Fruit fly (Drosophila melanogaster) whole organism, embryonic: Measurements from ENCODE around the gene mbm.
A peak's percentile ranks its signal among the peaks of the same experiment; 100 is the strongest.

Experiments
- CG11456 ChIP-seq: fragments of 200-800 bp; sonication (Bioruptor generic); IDR thresholded peaks from 3 replicates; pipeline ENCODE4 v1.3.6; 2022; ENCODE audit warnings: missing biosample characterization, missing genetic modification characterization
- CG11695 ChIP-seq: fragments of 200-800 bp; sonication (Bioruptor generic); IDR thresholded peaks from 3 replicates; pipeline ENCODE4 v1.3.6; 2022; ENCODE audit warnings: missing biosample characterization, missing genetic modification characterization
- CG11696 ChIP-seq: fragments of 200-800 bp; sonication (Bioruptor generic); IDR thresholded peaks from 2 replicates; pipeline ENCODE4 v1.3.6; 2022; ENCODE audit warnings: missing biosample characterization, missing genetic modification characterization
- CG12299 ChIP-seq: fragments of 200-800 bp; sonication (Bioruptor generic); optimal IDR thresholded peaks from 2 replicates; lab custom pipeline; 2018; ENCODE audit warnings: missing biosample characterization, mild to moderate bottlenecking, missing genetic modification characterization
- CG12659 ChIP-seq: fragments of 200-800 bp; sonication (Bioruptor generic); optimal IDR thresholded peaks from 3 replicates; lab custom pipeline; 2017; ENCODE audit warnings: mild to moderate bottlenecking, missing biosample characterization, missing genetic modification reagents, missing genetic modification characterization
- CG13775 ChIP-seq: fragments of 200-800 bp; sonication (Bioruptor generic); optimal IDR thresholded peaks from 3 replicates; lab custom pipeline; 2017; ENCODE audit warnings: missing biosample characterization, mild to moderate bottlenecking, missing genetic modification characterization
- CG15514 ChIP-seq: fragments of 200-800 bp; sonication (Bioruptor generic); optimal IDR thresholded peaks from 3 replicates; lab custom pipeline; 2017; ENCODE audit warnings: missing biosample characterization, missing genetic modification characterization, mild to moderate bottlenecking, moderate library complexity, missing genetic modification reagents
- CG16815 ChIP-seq: fragments of 200-800 bp; sonication (Bioruptor generic); optimal IDR thresholded peaks from 3 replicates; lab custom pipeline; 2017; ENCODE audit warnings: missing biosample characterization, mild to moderate bottlenecking, missing genetic modification characterization
- CG17186 ChIP-seq: fragments of 200-800 bp; sonication (Bioruptor generic); optimal IDR thresholded peaks from 3 replicates; lab custom pipeline; 2017; ENCODE audit warnings: missing biosample characterization, missing genetic modification reagents, missing genetic modification characterization
- CG17829 ChIP-seq: fragments of 200-800 bp; optimal IDR thresholded peaks from 2 replicates; lab custom pipeline; 2019; ENCODE audit warnings: missing biosample characterization, mild to moderate bottlenecking, missing genetic modification characterization, moderate library complexity
- CG1832 ChIP-seq: fragments of 200-800 bp; sonication (Bioruptor generic); optimal IDR thresholded peaks from 2 replicates; lab custom pipeline; 2017; ENCODE audit warnings: missing biosample characterization, mild to moderate bottlenecking, missing genetic modification characterization, inconsistent platforms
- CG2889 ChIP-seq: fragments of 200-800 bp; sonication (Bioruptor generic); IDR thresholded peaks from 3 replicates; pipeline ENCODE4 v1.3.6; 2022; ENCODE audit warnings: missing biosample characterization, missing genetic modification characterization
- CG30020 ChIP-seq: fragments of 200-800 bp; optimal IDR thresholded peaks from 2 replicates; lab custom pipeline; 2019; ENCODE audit warnings: missing biosample characterization, mild to moderate bottlenecking, missing genetic modification characterization, moderate library complexity
- CG3838 ChIP-seq: fragments of 200-800 bp; sonication (Bioruptor generic); optimal IDR thresholded peaks from 3 replicates; lab custom pipeline; 2016; ENCODE audit warnings: missing biosample characterization, missing genetic modification characterization
- CG3995 ChIP-seq: fragments of 200-800 bp; sonication (Bioruptor generic); optimal IDR thresholded peaks from 3 replicates; lab custom pipeline; 2016; ENCODE audit warnings: missing biosample characterization, missing genetic modification characterization
- CG5245 ChIP-seq: fragments of 200-800 bp; sonication (Bioruptor generic); optimal IDR thresholded peaks from 3 replicates; lab custom pipeline; 2016; ENCODE audit warnings: missing biosample characterization, missing genetic modification characterization
- CG6175 ChIP-seq: fragments of 200-800 bp; sonication (Bioruptor generic); IDR thresholded peaks from 3 replicates; pipeline ENCODE4 v1.3.6; 2022; ENCODE audit warnings: missing biosample characterization, missing genetic modification characterization
- CG6689 ChIP-seq: fragments of 200-800 bp; sonication (Bioruptor generic); IDR thresholded peaks from 2 replicates; pipeline ENCODE4 v1.3.6; 2022; ENCODE audit warnings: missing biosample characterization, missing genetic modification characterization
- CG9437 ChIP-seq: fragments of 200-800 bp; sonication (Bioruptor generic); optimal IDR thresholded peaks from 2 replicates; lab custom pipeline; 2018; ENCODE audit warnings: missing biosample characterization, mild to moderate bottlenecking, missing genetic modification characterization
- Dbx ChIP-seq: fragments of 200-800 bp; sonication (Bioruptor generic); IDR thresholded peaks from 3 replicates; pipeline ENCODE4 v1.3.6; 2022; ENCODE audit warnings: missing biosample characterization, missing genetic modification characterization
- Doc2 ChIP-seq: fragments of 200-800 bp; sonication (Bioruptor generic); IDR thresholded peaks from 2 replicates; pipeline ENCODE4 v1.3.6; 2022; ENCODE audit warnings: missing biosample characterization, missing genetic modification characterization
- HLH54F ChIP-seq: fragments of 200-800 bp; sonication (Bioruptor generic); optimal IDR thresholded peaks from 3 replicates; lab custom pipeline; 2016; ENCODE audit warnings: missing biosample characterization, missing genetic modification characterization
- HmgZ ChIP-seq: fragments of 200-800 bp; sonication (Bioruptor generic); optimal IDR thresholded peaks from 2 replicates; lab custom pipeline; 2018; ENCODE audit warnings: missing biosample characterization, mild to moderate bottlenecking, missing genetic modification characterization
- Hmx ChIP-seq: fragments of 200-800 bp; sonication (Bioruptor generic); optimal IDR thresholded peaks from 2 replicates; lab custom pipeline; 2016; ENCODE audit warnings: missing biosample characterization, missing genetic modification characterization
- Jarid2 ChIP-seq: fragments of 200-800 bp; sonication (Bioruptor generic); optimal IDR thresholded peaks from 3 replicates; lab custom pipeline; 2017; ENCODE audit warnings: mild to moderate bottlenecking, missing biosample characterization, missing genetic modification reagents, missing genetic modification characterization
- MESR4 ChIP-seq: fragments of 200-800 bp; sonication (Bioruptor generic); optimal IDR thresholded peaks from 2 replicates; lab custom pipeline; 2018; ENCODE audit warnings: missing biosample characterization, mild to moderate bottlenecking, missing genetic modification characterization, moderate library complexity
- Meics ChIP-seq: fragments of 200-800 bp; sonication (Bioruptor generic); optimal IDR thresholded peaks from 2 replicates; lab custom pipeline; 2017; ENCODE audit warnings: missing biosample characterization, mild to moderate bottlenecking, missing genetic modification characterization
- Ravus ChIP-seq: fragments of 200-800 bp; sonication (Bioruptor generic); IDR thresholded peaks from 2 replicates; pipeline ENCODE4 v1.3.6; 2022; ENCODE audit warnings: missing biosample characterization, missing genetic modification characterization
- Scr ChIP-seq: fragments of 200-800 bp; sonication (Bioruptor generic); IDR thresholded peaks from 2 replicates; pipeline ENCODE4 v1.3.6; 2022; ENCODE audit warnings: missing biosample characterization, missing genetic modification characterization; ENCODE audit not compliant: partially characterized antibody
- Stat92E ChIP-seq, 3 experiments: fragments of >200 bp in 2 of 3; fragments of 200-800 bp in 1 of 3; sonication (Bioruptor generic) in 1 of 3; optimal IDR thresholded peaks; 2 replicates each; lab custom pipeline; 2017 to 2019; ENCODE audit warnings: missing biosample characterization in 3 of 3, missing genetic modification characterization in 3 of 3, mild to moderate bottlenecking in 1 of 3, moderate library complexity in 1 of 3
- Trl ChIP-seq, 3 experiments: fragments of >200 bp in 2 of 3; fragments of 200-800 bp in 1 of 3; sonication (Bioruptor generic) in 1 of 3; optimal IDR thresholded peaks; 2 replicates in 1 of 3; 3 replicates in 2 of 3; lab custom pipeline; 2016 to 2017; ENCODE audit warnings: missing biosample characterization in 1 of 3, missing genetic modification characterization in 1 of 3
- Vsx1 ChIP-seq: fragments of 200-800 bp; sonication (Bioruptor generic); optimal IDR thresholded peaks from 2 replicates; lab custom pipeline; 2017; ENCODE audit warnings: missing biosample characterization, mild to moderate bottlenecking, missing genetic modification characterization, missing genetic modification reagents
- ara ChIP-seq: fragments of 200-800 bp; sonication (Bioruptor generic); IDR thresholded peaks from 2 replicates; pipeline ENCODE4 v1.3.6; 2022; ENCODE audit warnings: missing biosample characterization, missing genetic modification characterization
- bigmax ChIP-seq: fragments of 200-800 bp; sonication (Bioruptor generic); optimal IDR thresholded peaks from 2 replicates; lab custom pipeline; 2018; ENCODE audit warnings: missing biosample characterization, mild to moderate bottlenecking, missing genetic modification characterization
- bowl ChIP-seq: fragments of 200-800 bp; sonication (Bioruptor generic); IDR thresholded peaks from 2 replicates; pipeline ENCODE4 v1.3.6; 2022; ENCODE audit warnings: missing biosample characterization, missing genetic modification characterization
- cwo ChIP-seq: fragments of 200-800 bp; sonication (Bioruptor generic); optimal IDR thresholded peaks from 3 replicates; lab custom pipeline; 2017; ENCODE audit warnings: missing biosample characterization, missing genetic modification characterization, mild to moderate bottlenecking, moderate library complexity, missing genetic modification reagents
- gcm2 ChIP-seq: fragments of 200-800 bp; sonication (Bioruptor generic); optimal IDR thresholded peaks from 2 replicates; lab custom pipeline; 2016; ENCODE audit warnings: missing biosample characterization, missing genetic modification characterization
- gsb-n ChIP-seq: fragments of 200-800 bp; sonication (Bioruptor generic); optimal IDR thresholded peaks from 3 replicates; lab custom pipeline; 2018; ENCODE audit warnings: missing biosample characterization, mild to moderate bottlenecking, missing genetic modification characterization
- hbn ChIP-seq: fragments of 200-800 bp; sonication (Bioruptor generic); IDR thresholded peaks from 2 replicates; pipeline ENCODE4 v1.3.6; 2022; ENCODE audit warnings: missing biosample characterization, missing genetic modification characterization; ENCODE audit not compliant: partially characterized antibody
- jumu ChIP-seq: fragments of 200-800 bp; sonication (Bioruptor generic); optimal IDR thresholded peaks from 3 replicates; lab custom pipeline; 2016; ENCODE audit warnings: missing biosample characterization, missing genetic modification characterization
- kay ChIP-seq: fragments of 200-800 bp; sonication (Bioruptor generic); optimal IDR thresholded peaks from 2 replicates; lab custom pipeline; 2016; ENCODE audit warnings: missing biosample characterization, missing genetic modification characterization
- maf-S ChIP-seq: fragments of 200-800 bp; sonication (Bioruptor generic); optimal IDR thresholded peaks from 2 replicates; lab custom pipeline; 2016; ENCODE audit warnings: missing biosample characterization, missing genetic modification characterization
- oc ChIP-seq: fragments of 200-800 bp; sonication (Bioruptor generic); optimal IDR thresholded peaks from 2 replicates; lab custom pipeline; 2018; ENCODE audit warnings: missing biosample characterization, mild to moderate bottlenecking, missing genetic modification characterization, moderate library complexity
- pb ChIP-seq: fragments of 200-800 bp; sonication (Bioruptor generic); optimal IDR thresholded peaks from 3 replicates; lab custom pipeline; 2016; ENCODE audit warnings: missing biosample characterization, missing genetic modification characterization
- phol ChIP-seq: fragments of 200-800 bp; sonication (Bioruptor generic); optimal IDR thresholded peaks from 3 replicates; lab custom pipeline; 2018; ENCODE audit warnings: missing biosample characterization, mild to moderate bottlenecking, missing genetic modification characterization, moderate library complexity
- pum ChIP-seq: fragments of 200-800 bp; sonication (Bioruptor generic); optimal IDR thresholded peaks from 2 replicates; lab custom pipeline; 2016; ENCODE audit warnings: missing biosample characterization, missing genetic modification characterization
- ro ChIP-seq: fragments of 200-800 bp; sonication (Bioruptor generic); IDR thresholded peaks from 2 replicates; pipeline ENCODE4 v1.3.6; 2022; ENCODE audit warnings: missing biosample characterization, missing genetic modification characterization
- sd ChIP-seq: fragments of 200-800 bp; sonication (Bioruptor generic); optimal IDR thresholded peaks from 3 replicates; lab custom pipeline; 2018; ENCODE audit warnings: missing biosample characterization, mild to moderate bottlenecking, missing genetic modification characterization, moderate library complexity
- sim ChIP-seq: fragments of 200-800 bp; sonication (Bioruptor generic); IDR thresholded peaks from 2 replicates; pipeline ENCODE4 v1.3.6; 2022; ENCODE audit warnings: missing biosample characterization, missing genetic modification characterization
- slp2 ChIP-seq: fragments of 200-800 bp; sonication (Bioruptor generic); optimal IDR thresholded peaks from 2 replicates; lab custom pipeline; 2016; ENCODE audit warnings: missing biosample characterization, missing genetic modification characterization

The mbm gene

dm6 chr2L:286421-286820 lies 12.9 kb upstream of the mbm start (continued):
- TF ChIP-seq oc (tag; lab: Kevin White, UChicago) (peak; percentile 27), jumu (GFP tag; lab: Kevin White, UChicago) (peak; percentile 51), Trl (optimal IDR thresholded peaks at IDR 0.05; lab: Kevin White, UChicago) (no peak), Trl (GFP tag; optimal IDR thresholded peaks at IDR 0.05; lab: Kevin White, UChicago) (peak; percentile 72), gsb-n (tag; lab: Kevin White, UChicago) (no peak), Meics (GFP tag; lab: Kevin White, UChicago) (peak; percentile 81), slp2 (GFP tag; lab: Kevin White, UChicago) (peak; percentile 4), CG15514 (GFP tag; lab: Kevin White, UChicago) (peak; percentile 79), MESR4 (GFP tag; lab: Kevin White, UChicago) (peak; percentile 22), gcm2 (GFP tag; lab: Kevin White, UChicago) (peak; percentile 53), CG12299 (tag; lab: Kevin White, UChicago) (peak; percentile 10), sd (tag; lab: Kevin White, UChicago) (peak; percentile 35), Ravus (GFP tag; lab: Robert Waterston, UW) (no peak), CG9437 (GFP tag; lab: Kevin White, UChicago) (no peak), CG6175 (GFP tag; lab: Robert Waterston, UW) (0 out of 3 replicates have a peak, but pooled peaks have one; percentile 40), CG11696 (no peak), pb (GFP tag; lab: Kevin White, UChicago) (peak; percentile 15), cwo (GFP tag; lab: Kevin White, UChicago) (peak; percentile 77), CG13775 (GFP tag; lab: Kevin White, UChicago) (no peak), CG11456 (GFP tag; lab: Robert Waterston, UW) (peak; percentile 88), HLH54F (GFP tag; lab: Kevin White, UChicago) (peak; percentile 62), CG1832 (GFP tag; lab: Kevin White, UChicago) (no peak), Hmx (no peak), phol (tag; lab: Kevin White, UChicago) (peak; percentile 26), Scr (GFP tag; lab: Robert Waterston, UW) (no peak), Doc2 (GFP tag; lab: Robert Waterston, UW) (no peak), CG11695 (GFP tag; lab: Robert Waterston, UW) (peak; percentile 62; the same call in 1 of the 3 replicates), Vsx1 (GFP tag; lab: Kevin White, UChicago) (peak; percentile 45), ara (no peak; the same call in 1 of the 2 replicates), CG6689 (GFP tag; lab: Robert Waterston, UW) (no peak), Stat92E (GFP tag; optimal IDR thresholded peaks at IDR 0.05; lab: Kevin White, UChicago) (no peak), ro (no peak), CG17186 (GFP tag; lab: Kevin White, UChicago) (no peak), CG17829 (tag; lab: Kevin White, UChicago) (peak; percentile 47), CG12659 (GFP tag; lab: Kevin White, UChicago) (peak; percentile 29), hbn (GFP tag; lab: Robert Waterston, UW) (no peak), bigmax (GFP tag; lab: Kevin White, UChicago) (no peak), kay (GFP tag; lab: Kevin White, UChicago) (peak; percentile 25), CG3995 (GFP tag; lab: Kevin White, UChicago) (no peak), CG16815 (GFP tag; lab: Kevin White, UChicago) (no peak), maf-S (GFP tag; lab: Kevin White, UChicago) (no peak), CG2889 (peak; percentile 23; the same call in 1 of the 3 replicates), Jarid2 (GFP tag; lab: Kevin White, UChicago) (peak; percentile 41), HmgZ (peak; percentile 91), sim (GFP tag; lab: Robert Waterston, UW) (no peak), CG30020 (tag; lab: Kevin White, UChicago) (no peak), CG3838 (GFP tag; lab: Kevin White, UChicago) (no peak), Dbx (GFP tag; lab: Robert Waterston, UW) (peak; percentile 88), bowl (GFP tag; lab: Robert Waterston, UW) (peak; percentile 63; the same call in 1 of the 2 replicates), CG5245 (GFP tag; lab: Kevin White, UChicago) (peak; percentile 54), pum (GFP tag; lab: Kevin White, UChicago) (peak; percentile 51)
